Fruit fly (Drosophila melanogaster) whole organism, prepupa: ENCODE results near the gene Ltn1.

Experiments
- CG10631 ChIP-seq: fragments of 200-800 bp; sonication (Bioruptor generic); optimal IDR thresholded peaks from 2 replicates; lab custom pipeline; 2016; ENCODE audit warnings: missing biosample characterization, missing genetic modification characterization
- CG10669 ChIP-seq: fragments of 200-800 bp; sonication (Bioruptor generic); optimal IDR thresholded peaks from 3 replicates; lab custom pipeline; 2018; ENCODE audit warnings: missing biosample characterization, mild to moderate bottlenecking, missing genetic modification characterization, moderate library complexity
- CG1621 ChIP-seq: fragments of 200-800 bp; sonication (Bioruptor generic); optimal IDR thresholded peaks from 3 replicates; lab custom pipeline; 2018; ENCODE audit warnings: missing biosample characterization, mild to moderate bottlenecking, missing genetic modification characterization
- CG16779 ChIP-seq: fragments of 200-800 bp; sonication (Bioruptor generic); optimal IDR thresholded peaks from 3 replicates; lab custom pipeline; 2017; ENCODE audit warnings: missing biosample characterization, mild to moderate bottlenecking, missing genetic modification characterization
- CG3032 ChIP-seq: fragments of 200-800 bp; optimal IDR thresholded peaks from 2 replicates; lab custom pipeline; 2019; ENCODE audit warnings: missing biosample characterization, mild to moderate bottlenecking, missing genetic modification characterization, moderate library complexity
- CG31627 ChIP-seq: fragments of 200-800 bp; sonication (Bioruptor generic); optimal IDR thresholded peaks from 3 replicates; lab custom pipeline; 2016; ENCODE audit warnings: missing biosample characterization, missing genetic modification characterization
- CG32006 ChIP-seq: fragments of 200-800 bp; sonication (Bioruptor generic); optimal IDR thresholded peaks from 3 replicates; lab custom pipeline; 2017; ENCODE audit warnings: missing biosample characterization, mild to moderate bottlenecking, missing genetic modification characterization
- CG34406 ChIP-seq: fragments of 200-800 bp; sonication (Bioruptor generic); optimal IDR thresholded peaks from 3 replicates; lab custom pipeline; 2016; ENCODE audit warnings: missing biosample characterization, missing genetic modification characterization
- CG3919 ChIP-seq: fragments of 200-800 bp; sonication (Bioruptor generic); optimal IDR thresholded peaks from 3 replicates; lab custom pipeline; 2016; ENCODE audit warnings: missing biosample characterization, missing genetic modification characterization
- CG6163 ChIP-seq: fragments of 200-800 bp; sonication (Bioruptor generic); IDR thresholded peaks from 3 replicates; pipeline ENCODE4 v1.3.6; 2022; ENCODE audit warnings: missing biosample characterization, missing genetic modification characterization
- CG6808 ChIP-seq: fragments of 200-800 bp; sonication (Bioruptor generic); optimal IDR thresholded peaks from 3 replicates; lab custom pipeline; 2017; ENCODE audit warnings: missing biosample characterization, missing genetic modification characterization, mild to moderate bottlenecking, moderate library complexity, missing genetic modification reagents
- CG6854 ChIP-seq: fragments of 200-800 bp; sonication (Bioruptor generic); optimal IDR thresholded peaks from 2 replicates; lab custom pipeline; 2017; ENCODE audit warnings: missing biosample characterization, mild to moderate bottlenecking, missing genetic modification characterization
- CG8119 ChIP-seq: fragments of 200-800 bp; sonication (Bioruptor generic); IDR thresholded peaks from 3 replicates; pipeline ENCODE4 v1.3.6; 2022; ENCODE audit warnings: missing biosample characterization, missing genetic modification characterization
- CG8632 ChIP-seq: fragments of 200-800 bp; sonication (Bioruptor generic); optimal IDR thresholded peaks from 3 replicates; lab custom pipeline; 2016; ENCODE audit warnings: missing biosample characterization, missing genetic modification characterization
- CG9139 ChIP-seq: fragments of 200-800 bp; sonication (Bioruptor generic); optimal IDR thresholded peaks from 3 replicates; lab custom pipeline; 2017; ENCODE audit warnings: missing biosample characterization, mild to moderate bottlenecking, missing genetic modification characterization
- Eip75B ChIP-seq: fragments of 200-800 bp; sonication (Bioruptor generic); optimal IDR thresholded peaks from 3 replicates; lab custom pipeline; 2016; ENCODE audit warnings: missing biosample characterization, missing genetic modification characterization
- Eip78C ChIP-seq: fragments of 200-800 bp; sonication (Bioruptor generic); peaks from one replicate; lab custom pipeline; 2016; ENCODE audit warnings: missing biosample characterization, missing genetic modification characterization
- Eip93F ChIP-seq: fragments of 200-800 bp; sonication (Bioruptor generic); optimal IDR thresholded peaks from 2 replicates; lab custom pipeline; 2016; ENCODE audit warnings: missing biosample characterization, mild to moderate bottlenecking, missing genetic modification characterization
- Ets21C ChIP-seq: fragments of 200-800 bp; sonication (Bioruptor generic); optimal IDR thresholded peaks from 3 replicates; lab custom pipeline; 2016; ENCODE audit warnings: missing biosample characterization, missing genetic modification characterization
- Ets96B ChIP-seq: fragments of 200-800 bp; optimal IDR thresholded peaks from 2 replicates; lab custom pipeline; 2019; ENCODE audit warnings: missing biosample characterization, mild to moderate bottlenecking, missing genetic modification characterization, moderate library complexity
- Gug ChIP-seq: fragments of 200-800 bp; sonication (Bioruptor generic); IDR thresholded peaks from 2 replicates; pipeline ENCODE4 v1.3.6; 2022; ENCODE audit warnings: missing biosample characterization, missing genetic modification characterization
- Hr39 ChIP-seq: fragments of 200-800 bp; sonication (Bioruptor generic); optimal IDR thresholded peaks from 2 replicates; lab custom pipeline; 2016; ENCODE audit warnings: missing biosample characterization, missing genetic modification characterization
- Lpt ChIP-seq: fragments of 200-800 bp; sonication (Bioruptor generic); optimal IDR thresholded peaks from 3 replicates; lab custom pipeline; 2016; ENCODE audit warnings: missing biosample characterization, missing genetic modification characterization
- Met ChIP-seq: fragments of 200-800 bp; sonication (Bioruptor generic); optimal IDR thresholded peaks from 3 replicates; lab custom pipeline; 2016; ENCODE audit warnings: missing biosample characterization, missing genetic modification characterization
- OdsH ChIP-seq: fragments of 200-800 bp; sonication (Bioruptor generic); optimal IDR thresholded peaks from 3 replicates; lab custom pipeline; 2016; ENCODE audit warnings: missing biosample characterization, missing genetic modification characterization
- Smox ChIP-seq: fragments of 200-800 bp; sonication (Bioruptor generic); optimal IDR thresholded peaks from 3 replicates; lab custom pipeline; 2016; ENCODE audit warnings: missing biosample characterization, missing genetic modification characterization
- Sox102F ChIP-seq: fragments of 200-800 bp; sonication (Bioruptor generic); optimal IDR thresholded peaks from 2 replicates; lab custom pipeline; 2016; ENCODE audit warnings: missing biosample characterization, mild to moderate bottlenecking, missing genetic modification characterization
- Sox14 ChIP-seq: fragments of 200-800 bp; sonication (Bioruptor generic); optimal IDR thresholded peaks from 3 replicates; lab custom pipeline; 2016; ENCODE audit warnings: missing biosample characterization, missing genetic modification characterization
- Sox15 ChIP-seq: fragments of 200-800 bp; sonication (Bioruptor generic); optimal IDR thresholded peaks from 3 replicates; lab custom pipeline; 2016; ENCODE audit warnings: missing biosample characterization, missing genetic modification characterization
- achi ChIP-seq: fragments of 200-800 bp; sonication (Bioruptor generic); optimal IDR thresholded peaks from 3 replicates; lab custom pipeline; 2016; ENCODE audit warnings: missing biosample characterization, missing genetic modification characterization
- acj6 ChIP-seq: fragments of 200-800 bp; sonication (Bioruptor generic); optimal IDR thresholded peaks from 3 replicates; lab custom pipeline; 2016; ENCODE audit warnings: missing biosample characterization, missing genetic modification characterization
- dsx ChIP-seq: fragments of 200-800 bp; optimal IDR thresholded peaks from 3 replicates; lab custom pipeline; 2019; ENCODE audit warnings: missing biosample characterization, mild to moderate bottlenecking, missing genetic modification characterization, moderate library complexity; ENCODE audit not compliant: poor library complexity, severe bottlenecking
- eg ChIP-seq: fragments of 200-800 bp; sonication (Bioruptor generic); IDR thresholded peaks from 3 replicates; pipeline ENCODE4 v1.3.6; 2022; ENCODE audit warnings: missing biosample characterization, missing genetic modification characterization
- fd85E ChIP-seq: fragments of 200-800 bp; sonication (Bioruptor generic); optimal IDR thresholded peaks from 3 replicates; lab custom pipeline; 2016; ENCODE audit warnings: missing biosample characterization, missing genetic modification characterization
- fkh ChIP-seq: fragments of 200-800 bp; sonication (Bioruptor generic); optimal IDR thresholded peaks from 3 replicates; lab custom pipeline; 2017; ENCODE audit warnings: missing biosample characterization, mild to moderate bottlenecking, missing genetic modification characterization, moderate library complexity
- lz ChIP-seq: fragments of 200-800 bp; sonication (Bioruptor generic); optimal IDR thresholded peaks from 3 replicates; lab custom pipeline; 2016; ENCODE audit warnings: missing biosample characterization, missing genetic modification characterization
- net ChIP-seq: fragments of 200-800 bp; sonication (Bioruptor generic); optimal IDR thresholded peaks from 3 replicates; lab custom pipeline; 2016; ENCODE audit warnings: missing biosample characterization, missing genetic modification characterization
- pdm3 ChIP-seq: fragments of 200-800 bp; sonication (Bioruptor generic); optimal IDR thresholded peaks from 3 replicates; lab custom pipeline; 2016; ENCODE audit warnings: missing biosample characterization, missing genetic modification characterization
- salr ChIP-seq, 2 experiments: fragments of 200-800 bp; sonication (Bioruptor generic); optimal IDR thresholded peaks; 3 replicates each; lab custom pipeline; 2016 to 2018; ENCODE audit warnings: missing biosample characterization in 2 of 2, missing genetic modification characterization in 2 of 2, mild to moderate bottlenecking in 1 of 2
- ss ChIP-seq, 2 experiments: fragments of 200-800 bp; sonication (Bioruptor generic); optimal IDR thresholded peaks; 2 replicates in 1 of 2; 3 replicates in 1 of 2; lab custom pipeline; 2017 to 2018; ENCODE audit warnings: mild to moderate bottlenecking in 2 of 2, missing biosample characterization in 2 of 2, missing genetic modification characterization in 2 of 2, moderate library complexity in 1 of 2
- svp ChIP-seq: fragments of 200-800 bp; sonication (Bioruptor generic); peaks from one replicate; lab custom pipeline; 2016; ENCODE audit warnings: missing biosample characterization, missing genetic modification characterization
- vri ChIP-seq: fragments of 200-800 bp; sonication (Bioruptor generic); optimal IDR thresholded peaks from 3 replicates; lab custom pipeline; 2016; ENCODE audit warnings: missing biosample characterization, mild to moderate bottlenecking, missing genetic modification characterization

Gene Ltn1

dm6 chr3L:19575650-19576049 lies 23.6 kb upstream of the Ltn1 start (continued):
- TF ChIP-seq vri (peak; percentile 64), CG32006 (no peak), achi (GFP tag; lab: Kevin White, UChicago) (peak; percentile 17), Lpt (no peak), CG6808 (GFP tag; lab: Kevin White, UChicago) (no peak), CG6854 (GFP tag; lab: Kevin White, UChicago) (no peak), CG3032 (tag; lab: Kevin White, UChicago) (no peak), Eip78C (GFP tag; lab: Kevin White, UChicago) (peak; percentile 20), Eip93F (GFP tag; lab: Kevin White, UChicago) (no peak), Ets96B (tag; lab: Kevin White, UChicago) (no peak), CG8119 (GFP tag; lab: Robert Waterston, UW) (no peak), CG31627 (GFP tag; lab: Kevin White, UChicago) (peak; percentile 3), OdsH (no peak), Eip75B (GFP tag; lab: Kevin White, UChicago) (no peak), CG6163 (GFP tag; lab: Robert Waterston, UW) (no peak), net (GFP tag; lab: Kevin White, UChicago) (no peak), Sox14 (GFP tag; lab: Kevin White, UChicago) (no peak), CG8632 (GFP tag; lab: Kevin White, UChicago) (peak; percentile 29), CG1621 (tag; lab: Kevin White, UChicago) (no peak), svp (GFP tag; lab: Kevin White, UChicago) (peak; percentile 25), Met (GFP tag; lab: Kevin White, UChicago) (peak; percentile 50), lz (GFP tag; lab: Kevin White, UChicago) (no peak), fkh (peak; percentile 94), salr (GFP tag; optimal IDR thresholded peaks at IDR 0.05; lab: Kevin White, UChicago) (no peak), dsx (GFP tag; lab: Kevin White, UChicago) (no peak), Gug (no peak), Sox102F (GFP tag; lab: Kevin White, UChicago) (peak; percentile 30), CG16779 (tag; lab: Kevin White, UChicago) (no peak), CG10631 (no peak), eg (GFP tag; lab: Robert Waterston, UW) (no peak), Hr39 (GFP tag; lab: Kevin White, UChicago) (no peak)

- TF ChIP-seq CG3919 (no peak), Sox15 (GFP tag; lab: Kevin White, UChicago) (no peak), fd85E (GFP tag; lab: Kevin White, UChicago) (no peak), CG8119 (GFP tag; lab: Robert Waterston, UW) (no peak), CG9139 (GFP tag; lab: Kevin White, UChicago) (no peak), CG10669 (GFP tag; lab: Kevin White, UChicago) (no peak), Ets21C (GFP tag; lab: Kevin White, UChicago) (no peak), ss (GFP tag; optimal IDR thresholded peaks at IDR 0.05; lab: Kevin White, UChicago) (no peak), CG6808 (GFP tag; lab: Kevin White, UChicago) (no peak), svp (GFP tag; lab: Kevin White, UChicago) (no peak), CG31627 (GFP tag; lab: Kevin White, UChicago) (no peak), CG34406 (GFP tag; lab: Kevin White, UChicago) (no peak), CG32006 (no peak), acj6 (no peak), pdm3 (GFP tag; lab: Kevin White, UChicago) (no peak), Smox (GFP tag; lab: Kevin White, UChicago) (no peak)
- TF ChIP-seq, all 60 proteins: peak for 0
Observed at dm6 chr3L:19574452-19574851, 22.4 kb upstream of the Ltn1 start.
